Worm (Caenorhabditis elegans) whole organism, L2 larva: ENCODE measurements around the gene F20D1.22.

ENCODE experiments used
- R02D3.7 ChIP-seq: fragments of 150-350 bp; optimal IDR thresholded peaks from 2 replicates; lab custom pipeline; 2014; ENCODE audit warnings: missing biosample characterization, missing genetic modification characterization
- aly-2 ChIP-seq: fragments of 150-350 bp; optimal IDR thresholded peaks from 2 replicates; lab custom pipeline; 2014; ENCODE audit warnings: missing biosample characterization, missing genetic modification characterization
- ama-1 ChIP-seq: fragments of 150-350 bp; optimal IDR thresholded peaks from 2 replicates; lab custom pipeline; 2018; ENCODE audit warnings: inconsistent platforms
- ceh-82 ChIP-seq: fragments of 150-350 bp; optimal IDR thresholded peaks from 2 replicates; lab custom pipeline; 2014; ENCODE audit warnings: missing biosample characterization, missing genetic modification characterization
- egl-27 ChIP-seq: sonication (generic microtip); optimal IDR thresholded peaks from 3 replicates; lab custom pipeline; 2017; ENCODE audit warnings: missing biosample characterization, missing genetic modification reagents, missing genetic modification characterization
- lin-13 ChIP-seq: fragments of 150-350 bp; optimal IDR thresholded peaks from 2 replicates; lab custom pipeline; 2014; ENCODE audit warnings: missing biosample characterization, missing genetic modification reagents, missing genetic modification characterization
- lsy-2 ChIP-seq, 2 experiments: fragments of 150-350 bp in 1 of 2; sonication (generic microtip) in 1 of 2; optimal IDR thresholded peaks; 2 replicates each; lab custom pipeline; 2014 to 2017; ENCODE audit warnings: missing biosample characterization in 2 of 2, missing genetic modification characterization in 2 of 2
- nhr-10 ChIP-seq: sonication (generic microtip); optimal IDR thresholded peaks from 2 replicates; lab custom pipeline; 2017; ENCODE audit warnings: missing biosample characterization, missing genetic modification characterization
- nhr-12 ChIP-seq: fragments of 150-350 bp; optimal IDR thresholded peaks from 2 replicates; lab custom pipeline; 2014; ENCODE audit warnings: missing biosample characterization, missing genetic modification characterization
- nhr-23 ChIP-seq: fragments of 150-350 bp; optimal IDR thresholded peaks from 2 replicates; lab custom pipeline; 2014; ENCODE audit warnings: missing biosample characterization, missing genetic modification reagents, missing genetic modification characterization
- nhr-237 ChIP-seq: fragments of 150-350 bp; optimal IDR thresholded peaks from 2 replicates; lab custom pipeline; 2014; ENCODE audit warnings: missing biosample characterization, missing genetic modification characterization
- unc-62 ChIP-seq: fragments of 150-350 bp; optimal IDR thresholded peaks from 2 replicates; lab custom pipeline; 2014; ENCODE audit warnings: missing biosample characterization, missing genetic modification reagents, missing genetic modification characterization
- ztf-1 ChIP-seq: fragments of 200-800 bp; sonication (Bioruptor generic); conservative IDR thresholded peaks from 2 replicates; pipeline ENCODE4 v1.3.6; 2022; ENCODE audit warnings: missing genetic modification characterization, missing compliant biosample characterization
- ztf-11 ChIP-seq: sonication (generic microtip); optimal IDR thresholded peaks from 2 replicates; lab custom pipeline; 2017; ENCODE audit warnings: missing biosample characterization, missing genetic modification characterization

ce11 chrX:15008697-15009096 is 42.1 kb downstream of the F20D1.22 start:
- no peak for TF ChIP-seq ztf-11 (tag; lab: Kevin White, UChicago)
- no peak for TF ChIP-seq aly-2 (tag; lab: Kevin White, UChicago)
- TF ChIP-seq lin-13 (GFP tag; lab: Kevin White, UChicago), result no peak
- no peak for TF ChIP-seq nhr-237 (tag; lab: Kevin White, UChicago)
- TF ChIP-seq nhr-10 (tag; lab: Kevin White, UChicago), result no peak
- TF ChIP-seq nhr-12, result no peak
- TF ChIP-seq lsy-2 (tag; optimal IDR thresholded peaks at IDR 0.05; lab: Kevin White, UChicago), result no peak
- no peak for TF ChIP-seq egl-27
- no peak for TF ChIP-seq ama-1 (lab: Kevin White, UChicago)
- TF ChIP-seq ceh-82 (tag; lab: Kevin White, UChicago), result no peak
- no peak for TF ChIP-seq unc-62 (GFP tag; lab: Kevin White, UChicago)
- TF ChIP-seq ztf-1, result no peak
- no peak for TF ChIP-seq nhr-23
- TF ChIP-seq R02D3.7 (tag; lab: Kevin White, UChicago), result no peak
